Worm (Caenorhabditis elegans) whole organism, late embryonic: ENCODE data around the gene mpc-1.

Source experiments
- C38D4.7 ChIP-seq: fragments of 200-800 bp; sonication (Bioruptor generic); optimal IDR thresholded peaks from 2 replicates; lab custom pipeline; 2018; ENCODE audit warnings: mild to moderate bottlenecking, missing genetic modification characterization, moderate library complexity, missing compliant biosample characterization
- F13H6.1 ChIP-seq: sonication (generic microtip); optimal IDR thresholded peaks from 2 replicates; lab custom pipeline; 2016; ENCODE audit warnings: missing genetic modification characterization, missing compliant biosample characterization
- K02D7.2 ChIP-seq: sonication (generic microtip); optimal IDR thresholded peaks from 2 replicates; lab custom pipeline; 2017; ENCODE audit warnings: mild to moderate bottlenecking, missing genetic modification characterization, missing compliant biosample characterization
- T23F11.4 ChIP-seq: fragments of 200-800 bp; sonication (Bioruptor generic); optimal IDR thresholded peaks from 2 replicates; lab custom pipeline; 2018; ENCODE audit warnings: mild to moderate bottlenecking, missing genetic modification characterization, missing compliant biosample characterization
- Y22D7AL.16 ChIP-seq: sonication (generic microtip); optimal IDR thresholded peaks from 2 replicates; lab custom pipeline; 2016; ENCODE audit warnings: missing genetic modification characterization, missing compliant biosample characterization
- ama-1 ChIP-seq: fragments of 150-350 bp; optimal IDR thresholded peaks from 2 replicates; lab custom pipeline; 2014
- ceh-18 ChIP-seq: sonication (generic microtip); optimal IDR thresholded peaks from 2 replicates; lab custom pipeline; 2016; ENCODE audit warnings: missing genetic modification characterization, missing compliant biosample characterization
- ceh-30 ChIP-seq: fragments of 150-350 bp; optimal IDR thresholded peaks from 2 replicates; lab custom pipeline; 2014; ENCODE audit warnings: missing biosample characterization, missing genetic modification characterization
- ceh-31 ChIP-seq: sonication (generic microtip); optimal IDR thresholded peaks from 2 replicates; lab custom pipeline; 2016; ENCODE audit warnings: missing genetic modification characterization, missing compliant biosample characterization
- ceh-45 ChIP-seq: fragments of 200-800 bp; sonication (Bioruptor generic); IDR thresholded peaks from 2 replicates; pipeline ENCODE4 v1.3.6; 2022; ENCODE audit warnings: missing genetic modification reagents, missing genetic modification characterization, missing compliant biosample characterization
- che-1 ChIP-seq: sonication (generic microtip); optimal IDR thresholded peaks from 2 replicates; lab custom pipeline; 2016; ENCODE audit warnings: mild to moderate bottlenecking, missing genetic modification characterization, missing compliant biosample characterization
- elt-2 ChIP-seq: sonication (generic microtip); optimal IDR thresholded peaks from 2 replicates; lab custom pipeline; 2016; ENCODE audit warnings: missing genetic modification reagents, missing genetic modification characterization, missing compliant biosample characterization
- elt-4 ChIP-seq: sonication (generic microtip); optimal IDR thresholded peaks from 2 replicates; lab custom pipeline; 2016; ENCODE audit warnings: missing genetic modification characterization, missing compliant biosample characterization
- ets-4 ChIP-seq: sonication (generic microtip); optimal IDR thresholded peaks from 2 replicates; lab custom pipeline; 2016; ENCODE audit warnings: missing genetic modification characterization, missing compliant biosample characterization
- eyg-1 ChIP-seq: sonication (generic microtip); optimal IDR thresholded peaks from 2 replicates; lab custom pipeline; 2016; ENCODE audit warnings: missing genotype, missing genetic modification characterization, missing compliant biosample characterization
- fax-1 ChIP-seq: sonication (generic microtip); optimal IDR thresholded peaks from 2 replicates; lab custom pipeline; 2016; ENCODE audit warnings: missing genotype, missing genetic modification characterization, missing compliant biosample characterization
- fkh-10 ChIP-seq: fragments of 150-350 bp; optimal IDR thresholded peaks from 2 replicates; lab custom pipeline; 2014; ENCODE audit warnings: missing biosample characterization, missing genetic modification reagents, missing genetic modification characterization
- fkh-6 ChIP-seq: sonication (generic microtip); optimal IDR thresholded peaks from 2 replicates; lab custom pipeline; 2016; ENCODE audit warnings: missing genetic modification characterization, missing compliant biosample characterization
- hlh-15 ChIP-seq: sonication (generic microtip); optimal IDR thresholded peaks from 2 replicates; lab custom pipeline; 2016; ENCODE audit warnings: missing genetic modification characterization, missing compliant biosample characterization
- hlh-30 ChIP-seq: sonication (generic microtip); optimal IDR thresholded peaks from 2 replicates; lab custom pipeline; 2017; ENCODE audit warnings: antibody characterized with exemption, missing genetic modification characterization, missing compliant biosample characterization; ENCODE audit not compliant: insufficient read depth
- hlh-6 ChIP-seq: sonication (generic microtip); optimal IDR thresholded peaks from 2 replicates; lab custom pipeline; 2016; ENCODE audit warnings: missing genotype, missing genetic modification characterization, missing compliant biosample characterization
- hlh-8 ChIP-seq: sonication (generic microtip); optimal IDR thresholded peaks from 2 replicates; lab custom pipeline; 2016; ENCODE audit warnings: missing genotype, missing genetic modification characterization, missing compliant biosample characterization
- lin-11 ChIP-seq: fragments of 200-800 bp; sonication (Bioruptor generic); optimal IDR thresholded peaks from 2 replicates; lab custom pipeline; 2018; ENCODE audit warnings: mild to moderate bottlenecking, missing genetic modification characterization, missing compliant biosample characterization
- mec-3 ChIP-seq: sonication (generic microtip); optimal IDR thresholded peaks from 2 replicates; lab custom pipeline; 2016; ENCODE audit warnings: borderline replicate concordance, missing genetic modification characterization, missing compliant biosample characterization
- nfya-1 ChIP-seq: sonication (generic microtip); optimal IDR thresholded peaks from 2 replicates; lab custom pipeline; 2017; ENCODE audit warnings: missing genetic modification characterization, mild to moderate bottlenecking, missing compliant biosample characterization, antibody characterized with exemption, moderate library complexity
- nhr-11 ChIP-seq: fragments of 150-350 bp; optimal IDR thresholded peaks from 2 replicates; lab custom pipeline; 2014; ENCODE audit warnings: missing biosample characterization, missing genetic modification characterization
- npax-4 ChIP-seq: sonication (generic microtip); optimal IDR thresholded peaks from 2 replicates; lab custom pipeline; 2016; ENCODE audit warnings: missing genetic modification characterization, missing compliant biosample characterization
- odd-2 ChIP-seq: sonication (generic microtip); optimal IDR thresholded peaks from 2 replicates; lab custom pipeline; 2017; ENCODE audit warnings: antibody characterized with exemption, mild to moderate bottlenecking, missing genetic modification characterization, missing compliant biosample characterization
- pax-1 ChIP-seq: fragments of 150-350 bp; optimal IDR thresholded peaks from 2 replicates; lab custom pipeline; 2014; ENCODE audit warnings: missing biosample characterization, missing genetic modification characterization
- pha-2 ChIP-seq: sonication (generic microtip); optimal IDR thresholded peaks from 2 replicates; lab custom pipeline; 2017; ENCODE audit warnings: mild to moderate bottlenecking, missing genetic modification characterization, missing compliant biosample characterization
- pha-4 ChIP-seq: fragments of 150-350 bp; optimal IDR thresholded peaks from 2 replicates; lab custom pipeline; 2018; ENCODE audit warnings: missing biosample characterization, missing genetic modification reagents, missing genetic modification characterization
- pqm-1 ChIP-seq: sonication (generic microtip); optimal IDR thresholded peaks from 2 replicates; lab custom pipeline; 2016; ENCODE audit warnings: missing genetic modification characterization, missing compliant biosample characterization
- pros-1 ChIP-seq: fragments of 150-350 bp; optimal IDR thresholded peaks from 2 replicates; lab custom pipeline; 2014; ENCODE audit warnings: missing biosample characterization, missing genetic modification reagents, missing genetic modification characterization
- ref-2 ChIP-seq: sonication (generic microtip); optimal IDR thresholded peaks from 2 replicates; lab custom pipeline; 2016; ENCODE audit warnings: missing genetic modification characterization, missing compliant biosample characterization
- sox-2 ChIP-seq: fragments of 200-800 bp; sonication (Bioruptor generic); IDR thresholded peaks from 2 replicates; pipeline ENCODE4 v1.3.6; 2022; ENCODE audit warnings: missing genetic modification reagents, missing genetic modification characterization, missing compliant biosample characterization
- sox-4 ChIP-seq: sonication (generic microtip); optimal IDR thresholded peaks from 2 replicates; lab custom pipeline; 2017; ENCODE audit warnings: mild to moderate bottlenecking, missing genetic modification characterization, inconsistent platforms, missing compliant biosample characterization
- syd-9 ChIP-seq: sonication (generic microtip); optimal IDR thresholded peaks from 2 replicates; lab custom pipeline; 2016; ENCODE audit warnings: mild to moderate bottlenecking, missing genetic modification characterization, moderate library complexity, missing compliant biosample characterization
- unc-3 ChIP-seq, 2 experiments: fragments of 200-800 bp in 1 of 2; sonication (Bioruptor generic) in 1 of 2; sonication (generic microtip) in 1 of 2; conservative IDR thresholded peaks in 1 of 2; optimal IDR thresholded peaks in 1 of 2; 2 replicates each; pipeline versions ENCODE4 v1.3.6 to Lab custom; 2016 to 2022; ENCODE audit warnings: missing compliant biosample characterization in 2 of 2, missing genetic modification characterization in 2 of 2, missing genetic modification reagents in 1 of 2
- unc-55 ChIP-seq: sonication (generic microtip); optimal IDR thresholded peaks from 2 replicates; lab custom pipeline; 2017; ENCODE audit warnings: missing biosample characterization, missing genetic modification reagents, missing genetic modification characterization
- zip-5 ChIP-seq: sonication (generic microtip); optimal IDR thresholded peaks from 2 replicates; lab custom pipeline; 2016; ENCODE audit warnings: missing genetic modification characterization, missing compliant biosample characterization

The mpc-1 gene

DNA sequence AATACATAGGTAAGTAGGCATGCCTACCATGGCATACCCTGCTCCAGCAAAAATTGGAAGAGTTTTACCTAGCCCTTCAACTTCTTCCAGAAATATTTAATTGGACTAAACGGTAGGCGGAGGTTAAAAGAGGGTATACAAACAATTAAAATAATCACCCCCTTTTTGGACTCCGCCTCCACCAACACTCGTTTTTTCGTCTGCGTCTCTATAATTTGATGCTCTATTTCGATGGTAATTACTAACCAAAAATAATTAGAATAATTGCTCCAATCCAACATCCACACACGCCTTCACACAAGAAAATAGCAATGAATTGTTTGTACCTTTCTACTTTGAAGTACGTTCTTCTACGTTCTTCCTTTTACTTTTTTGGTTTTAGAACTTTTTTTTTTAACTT, 39.5 kb downstream of the mpc-1 start:
- TF ChIP-seq elt-2 (tag; lab: Kevin White, UChicago), result no peak
- TF ChIP-seq ceh-31, result peak; percentile 66
- TF ChIP-seq, all 69 proteins: peak for 1

DNA sequence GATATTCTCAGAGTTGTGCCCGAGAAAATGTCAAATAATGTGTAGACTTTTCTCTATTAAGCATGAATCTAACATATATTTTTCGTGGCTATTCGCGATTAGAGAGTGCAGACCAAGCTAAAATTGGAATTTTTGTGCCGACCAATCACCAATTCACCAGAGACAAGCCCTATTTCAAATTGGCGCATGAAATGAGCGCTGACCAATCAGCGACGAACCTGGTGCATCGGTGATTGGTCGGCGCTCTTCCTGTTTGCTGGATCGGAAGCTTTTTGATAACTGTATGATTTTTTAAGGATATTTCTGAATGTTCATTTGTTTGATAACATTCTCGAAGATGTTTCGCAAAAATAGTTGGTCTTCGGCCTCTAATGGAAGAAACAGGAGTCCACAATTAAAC, 40.0 kb downstream of the mpc-1 start:
- TF ChIP-seq zip-5 (tag; lab: Kevin White, UChicago) (no peak), nfya-1 (tag; lab: Kevin White, UChicago) (peak; percentile 91)

DNA sequence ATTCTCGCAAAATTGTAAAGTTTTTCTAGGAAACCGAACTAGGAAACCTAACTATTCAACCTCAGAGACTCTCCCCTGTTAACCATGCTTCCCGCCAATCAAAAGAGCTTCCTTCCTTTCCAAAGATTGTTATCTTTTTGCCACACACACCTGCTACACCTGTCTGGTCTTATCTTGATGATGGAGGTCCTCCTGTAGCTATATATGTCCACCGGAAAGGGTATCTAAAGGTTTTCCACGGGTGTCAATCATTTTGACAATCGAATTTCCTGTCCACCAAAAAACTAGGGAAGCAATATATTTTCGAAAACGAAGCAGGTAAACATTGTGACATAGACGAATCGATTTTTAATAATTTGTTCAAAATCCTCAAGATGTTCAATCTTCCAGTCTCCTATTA, 40.5 kb downstream of the mpc-1 start:
- no peak for TF ChIP-seq hlh-6
- no peak for TF ChIP-seq hlh-15 (tag; lab: Kevin White, UChicago)
- TF ChIP-seq pha-2, result no peak
- no peak for TF ChIP-seq syd-9 (tag; lab: Kevin White, UChicago)
- no peak for TF ChIP-seq npax-4
- TF ChIP-seq pha-4 (tag; lab: Kevin White, UChicago), result no peak
- TF ChIP-seq T23F11.4 (GFP tag; lab: Kevin White, UChicago), result no peak
- TF ChIP-seq pros-1 (tag; lab: Kevin White, UChicago), result no peak
- TF ChIP-seq ets-4 (tag; lab: Kevin White, UChicago), result no peak
- no peak for TF ChIP-seq ceh-30 (tag; lab: Kevin White, UChicago)
- TF ChIP-seq fkh-10 (GFP tag; lab: Kevin White, UChicago), result no peak
- no peak for TF ChIP-seq hlh-30 (tag; lab: Kevin White, UChicago)
- no peak for TF ChIP-seq eyg-1
- TF ChIP-seq ceh-18 (tag; lab: Kevin White, UChicago), result no peak
- TF ChIP-seq unc-3 (GFP tag; conservative IDR thresholded peaks at IDR 0.05; lab: Robert Waterston, UW), result no peak
- no peak for TF ChIP-seq unc-3 (tag; optimal IDR thresholded peaks at IDR 0.05; lab: Kevin White, UChicago)

DNA sequence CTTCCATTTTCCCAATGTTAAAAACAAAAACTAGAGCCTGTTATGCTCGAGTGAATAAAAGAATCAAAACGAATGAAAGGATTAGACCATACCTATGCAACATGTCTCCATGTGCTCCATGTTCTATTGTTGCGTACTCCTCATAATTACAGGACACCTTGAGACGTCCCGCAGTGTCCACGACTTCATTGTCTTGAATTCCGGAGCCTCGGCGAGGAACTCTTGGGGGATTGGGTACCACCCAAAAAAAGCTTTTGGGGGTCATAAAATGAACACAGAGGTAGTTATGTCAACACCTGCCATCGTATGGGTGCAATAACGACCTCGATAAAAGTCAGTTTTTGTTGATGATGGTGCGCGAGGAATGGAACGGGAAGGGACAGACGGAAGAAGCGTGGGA, 41.7 kb downstream of the mpc-1 start:
- TF ChIP-seq fkh-10 (GFP tag; lab: Kevin White, UChicago), result no peak
- TF ChIP-seq pax-1 (tag; lab: Kevin White, UChicago), result no peak
- peak; percentile 50 for TF ChIP-seq ref-2 (tag; lab: Kevin White, UChicago)

DNA sequence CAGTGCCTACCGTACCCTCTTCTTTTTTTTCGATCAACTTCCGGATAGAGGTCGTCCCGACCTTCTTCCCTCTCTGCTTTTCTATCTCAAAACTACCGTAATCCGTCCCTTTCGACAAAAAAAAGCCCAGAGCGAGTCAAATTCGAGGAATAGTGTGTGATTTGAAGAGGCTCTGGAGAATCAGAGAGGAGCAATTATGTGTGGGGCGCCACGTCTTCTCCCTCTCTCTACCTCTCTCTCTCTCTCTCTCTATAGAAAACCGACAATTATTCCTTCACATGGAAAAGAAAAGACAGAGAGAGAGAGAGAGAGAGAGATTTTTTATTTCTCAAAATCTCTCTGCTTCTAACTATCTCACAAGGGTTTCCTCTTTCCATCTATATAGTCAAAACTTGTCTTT, 43.3 kb downstream of the mpc-1 start:
- TF ChIP-seq sox-2 (GFP tag; lab: Robert Waterston, UW) (no peak), ref-2 (tag; lab: Kevin White, UChicago) (peak; percentile 20), npax-4 (no peak), F13H6.1 (tag; lab: Kevin White, UChicago) (peak; percentile 14), nfya-1 (tag; lab: Kevin White, UChicago) (peak; percentile 16), pqm-1 (tag; lab: Kevin White, UChicago) (no peak), pha-2 (no peak), elt-4 (tag; lab: Kevin White, UChicago) (no peak), hlh-6 (no peak), ama-1 (lab: Kevin White, UChicago) (no peak), nhr-11 (tag; lab: Kevin White, UChicago) (no peak), Y22D7AL.16 (tag; lab: Kevin White, UChicago) (no peak), mec-3 (tag; lab: Kevin White, UChicago) (no peak), ceh-30 (tag; lab: Kevin White, UChicago) (no peak)

DNA sequence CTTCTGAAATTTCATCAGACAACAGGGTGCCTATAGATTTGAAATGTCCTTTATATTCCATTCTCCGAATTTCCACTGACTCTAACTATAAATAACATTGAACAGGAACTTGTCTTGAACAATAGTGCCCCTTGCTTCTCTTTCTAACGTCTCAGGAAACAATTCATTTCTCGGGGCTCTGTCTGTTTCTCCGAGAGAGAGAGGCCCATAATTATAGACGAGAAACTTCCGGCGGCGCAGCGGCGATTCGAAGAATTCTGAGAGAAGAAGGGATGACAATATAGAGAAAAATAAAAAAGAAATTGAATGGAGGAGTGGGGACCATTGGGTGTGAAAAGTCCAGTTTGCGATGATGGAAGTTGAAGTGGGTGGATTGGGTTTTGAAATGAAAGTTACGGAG, 47.0 kb downstream of the mpc-1 start:
- TF ChIP-seq ceh-31, result no peak
- no peak for TF ChIP-seq eyg-1
- no peak for TF ChIP-seq unc-55 (GFP tag; lab: Kevin White, UChicago)
- TF ChIP-seq elt-2 (tag; lab: Kevin White, UChicago), result no peak
- TF ChIP-seq K02D7.2 (tag; lab: Kevin White, UChicago), result no peak
- TF ChIP-seq hlh-8 (tag; lab: Kevin White, UChicago), result no peak
- no peak for TF ChIP-seq pax-1 (tag; lab: Kevin White, UChicago)
- TF ChIP-seq lin-11 (tag; lab: Kevin White, UChicago), result no peak
- no peak for TF ChIP-seq ets-4 (tag; lab: Kevin White, UChicago)
- no peak for TF ChIP-seq pros-1 (tag; lab: Kevin White, UChicago)
- TF ChIP-seq ceh-45 (GFP tag; lab: Robert Waterston, UW), result no peak
- no peak for TF ChIP-seq C38D4.7
- no peak for TF ChIP-seq Y22D7AL.16 (tag; lab: Kevin White, UChicago)
- no peak for TF ChIP-seq che-1 (tag; lab: Kevin White, UChicago)
- no peak for TF ChIP-seq fax-1 (tag; lab: Kevin White, UChicago)
- no peak for TF ChIP-seq fkh-6 (tag; lab: Kevin White, UChicago)
- TF ChIP-seq fkh-10 (GFP tag; lab: Kevin White, UChicago), result no peak
- TF ChIP-seq odd-2 (tag; lab: Kevin White, UChicago), result no peak
- TF ChIP-seq sox-4, result no peak
